Worm (Caenorhabditis elegans) whole organism, L4 larva: ENCODE measurements around the gene mmad-1.

Experiments used
- ama-1 ChIP-seq: fragments of 150-350 bp; optimal IDR thresholded peaks from 2 replicates; lab custom pipeline; 2014; ENCODE audit warnings: inconsistent platforms, mixed read lengths
- ceh-82 ChIP-seq: sonication (generic microtip); optimal IDR thresholded peaks from 2 replicates; lab custom pipeline; 2017; ENCODE audit warnings: missing biosample characterization, missing genetic modification characterization
- fos-1 ChIP-seq: fragments of 150-350 bp; optimal IDR thresholded peaks from 2 replicates; lab custom pipeline; 2014; ENCODE audit warnings: missing biosample characterization, missing genetic modification characterization
- nhr-237 ChIP-seq: sonication (generic microtip); optimal IDR thresholded peaks from 2 replicates; lab custom pipeline; 2017; ENCODE audit warnings: missing biosample characterization, missing genetic modification characterization
- nhr-28 ChIP-seq: fragments of 150-350 bp; optimal IDR thresholded peaks from 2 replicates; lab custom pipeline; 2014; ENCODE audit warnings: missing biosample characterization, missing genetic modification characterization
- nhr-76 ChIP-seq: fragments of 150-350 bp; optimal IDR thresholded peaks from 2 replicates; lab custom pipeline; 2014; ENCODE audit warnings: missing biosample characterization, missing genetic modification characterization
- skn-1 ChIP-seq: fragments of 150-350 bp; optimal IDR thresholded peaks from 2 replicates; lab custom pipeline; 2014; ENCODE audit warnings: missing biosample characterization, missing genetic modification characterization
- snpc-4 ChIP-seq: fragments of 150-350 bp; optimal IDR thresholded peaks from 2 replicates; lab custom pipeline; 2014; ENCODE audit warnings: missing biosample characterization, missing genetic modification characterization

DNA sequence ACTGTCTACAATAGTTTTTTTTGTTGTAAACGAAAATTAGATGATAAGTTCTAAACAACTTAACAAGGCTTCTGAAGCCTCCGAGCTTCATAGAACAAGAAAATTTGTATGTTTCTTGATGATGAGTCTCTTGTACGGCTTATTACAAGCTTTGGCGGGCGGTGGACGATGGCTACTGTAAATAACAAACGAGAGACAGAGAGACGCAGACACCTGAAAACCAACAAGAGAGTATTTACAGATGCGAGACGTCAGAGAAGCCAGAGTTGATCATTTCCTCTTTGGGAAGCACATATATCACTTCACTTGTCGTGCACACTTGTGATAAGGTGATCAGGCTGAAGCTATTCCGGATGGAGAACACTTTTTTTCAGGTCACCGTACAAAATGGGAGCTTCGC is 18.0 kb downstream of the mmad-1 start:
- TF ChIP-seq ama-1 (lab: Kevin White, UChicago) (no peak), nhr-28 (tag; lab: Kevin White, UChicago) (no peak), nhr-76 (tag; lab: Kevin White, UChicago) (no peak), ceh-82 (tag; lab: Kevin White, UChicago) (no peak), skn-1 (tag; lab: Kevin White, UChicago) (no peak), nhr-237 (no peak), fos-1 (tag; lab: Kevin White, UChicago) (no peak), snpc-4 (tag; lab: Kevin White, UChicago) (no peak)
